Fruit fly (Drosophila melanogaster) whole organism, embryonic: ENCODE data around the gene CG4133.

Source experiments
- Atf3 ChIP-seq: fragments of 200-800 bp; sonication (Bioruptor generic); optimal IDR thresholded peaks from 3 replicates; lab custom pipeline; 2016; ENCODE audit warnings: missing biosample characterization, missing genetic modification characterization
- CG10274 ChIP-seq: fragments of 200-800 bp; sonication (Bioruptor generic); optimal IDR thresholded peaks from 3 replicates; lab custom pipeline; 2017; ENCODE audit warnings: missing biosample characterization, mild to moderate bottlenecking, missing genetic modification characterization
- CG11695 ChIP-seq: fragments of 200-800 bp; sonication (Bioruptor generic); IDR thresholded peaks from 3 replicates; pipeline ENCODE4 v1.3.6; 2022; ENCODE audit warnings: missing biosample characterization, missing genetic modification characterization
- CG12299 ChIP-seq: fragments of 200-800 bp; sonication (Bioruptor generic); optimal IDR thresholded peaks from 2 replicates; lab custom pipeline; 2018; ENCODE audit warnings: missing biosample characterization, mild to moderate bottlenecking, missing genetic modification characterization
- CG13296 ChIP-seq: fragments of 200-800 bp; sonication (Bioruptor generic); optimal IDR thresholded peaks from 3 replicates; lab custom pipeline; 2018; ENCODE audit warnings: missing biosample characterization, mild to moderate bottlenecking, missing genetic modification characterization
- CG14441 ChIP-seq: fragments of 200-800 bp; sonication (Bioruptor generic); IDR thresholded peaks from 2 replicates; pipeline ENCODE4 v1.3.6; 2022; ENCODE audit warnings: missing biosample characterization, missing genetic modification characterization
- CG15696 ChIP-seq: fragments of 200-800 bp; sonication (Bioruptor generic); optimal IDR thresholded peaks from 2 replicates; lab custom pipeline; 2019; ENCODE audit warnings: missing biosample characterization, mild to moderate bottlenecking, missing genetic modification characterization, moderate library complexity
- CG17361 ChIP-seq: fragments of 200-800 bp; sonication (Bioruptor generic); IDR thresholded peaks from 3 replicates; pipeline ENCODE4 v1.3.6; 2022; ENCODE audit warnings: missing biosample characterization, missing genetic modification characterization
- CG17385 ChIP-seq: fragments of 200-800 bp; sonication (Bioruptor generic); optimal IDR thresholded peaks from 3 replicates; lab custom pipeline; 2018; ENCODE audit warnings: missing biosample characterization, mild to moderate bottlenecking, missing genetic modification characterization
- CG17568 ChIP-seq: fragments of 200-800 bp; sonication (Bioruptor generic); optimal IDR thresholded peaks from 2 replicates; lab custom pipeline; 2018; ENCODE audit warnings: missing biosample characterization, mild to moderate bottlenecking, missing genetic modification characterization, moderate library complexity
- CG18011 ChIP-seq: fragments of 200-800 bp; sonication (Bioruptor generic); optimal IDR thresholded peaks from 2 replicates; lab custom pipeline; 2017; ENCODE audit warnings: missing biosample characterization, missing genetic modification characterization, mild to moderate bottlenecking, moderate library complexity, missing genotype
- CG18764 ChIP-seq: fragments of 200-800 bp; sonication (Bioruptor generic); optimal IDR thresholded peaks from 3 replicates; lab custom pipeline; 2016; ENCODE audit warnings: missing biosample characterization, missing genetic modification characterization
- CG2889 ChIP-seq: fragments of 200-800 bp; sonication (Bioruptor generic); IDR thresholded peaks from 3 replicates; pipeline ENCODE4 v1.3.6; 2022; ENCODE audit warnings: missing biosample characterization, missing genetic modification characterization
- CG30403 ChIP-seq: fragments of 200-800 bp; sonication (Bioruptor generic); optimal IDR thresholded peaks from 3 replicates; lab custom pipeline; 2016; ENCODE audit warnings: missing biosample characterization, missing genetic modification characterization
- CG32772 ChIP-seq: fragments of 200-800 bp; sonication (Bioruptor generic); IDR thresholded peaks from 2 replicates; pipeline ENCODE4 v1.3.6; 2022; ENCODE audit warnings: missing biosample characterization, missing genetic modification characterization
- CG33557 ChIP-seq: fragments of 200-800 bp; sonication (Bioruptor generic); optimal IDR thresholded peaks from 2 replicates; lab custom pipeline; 2019; ENCODE audit warnings: missing biosample characterization, mild to moderate bottlenecking, missing genetic modification characterization, moderate library complexity
- CG43689 ChIP-seq: fragments of 200-800 bp; sonication (Bioruptor generic); IDR thresholded peaks from 2 replicates; pipeline ENCODE4 v1.3.6; 2022; ENCODE audit warnings: missing biosample characterization, missing genetic modification characterization
- CG5180 ChIP-seq: fragments of 200-800 bp; sonication (Bioruptor generic); optimal IDR thresholded peaks from 3 replicates; lab custom pipeline; 2017; ENCODE audit warnings: missing biosample characterization, missing genetic modification characterization, mild to moderate bottlenecking, moderate library complexity, missing genetic modification reagents
- CG6765 ChIP-seq: fragments of 200-800 bp; sonication (Bioruptor generic); optimal IDR thresholded peaks from 3 replicates; lab custom pipeline; 2017; ENCODE audit warnings: missing biosample characterization, mild to moderate bottlenecking, missing genetic modification characterization
- CG7372 ChIP-seq: fragments of 200-800 bp; sonication (Bioruptor generic); IDR thresholded peaks from 2 replicates; pipeline ENCODE4 v1.3.6; 2022; ENCODE audit warnings: missing biosample characterization, missing genetic modification characterization
- CG8281 ChIP-seq: fragments of 200-800 bp; sonication (Bioruptor generic); optimal IDR thresholded peaks from 2 replicates; lab custom pipeline; 2018; ENCODE audit warnings: missing biosample characterization, mild to moderate bottlenecking, missing genetic modification characterization, moderate library complexity
- CG8388 ChIP-seq: fragments of 200-800 bp; sonication (Bioruptor generic); optimal IDR thresholded peaks from 2 replicates; lab custom pipeline; 2019; ENCODE audit warnings: missing biosample characterization, mild to moderate bottlenecking, missing genetic modification characterization, moderate library complexity
- CG9609 ChIP-seq: fragments of 200-800 bp; sonication (Bioruptor generic); optimal IDR thresholded peaks from 3 replicates; lab custom pipeline; 2016; ENCODE audit warnings: missing biosample characterization, missing genetic modification characterization
- CG9876 ChIP-seq: fragments of 200-800 bp; sonication (Bioruptor generic); optimal IDR thresholded peaks from 2 replicates; lab custom pipeline; 2016; ENCODE audit warnings: missing biosample characterization, missing genetic modification characterization
- Dad ChIP-seq: fragments of 200-800 bp; sonication (Bioruptor generic); optimal IDR thresholded peaks from 3 replicates; lab custom pipeline; 2016; ENCODE audit warnings: missing biosample characterization, missing genetic modification characterization
- Dp ChIP-seq: fragments of 200-800 bp; sonication (Bioruptor generic); optimal IDR thresholded peaks from 2 replicates; lab custom pipeline; 2018; ENCODE audit warnings: missing biosample characterization, mild to moderate bottlenecking, missing genetic modification characterization, moderate library complexity
- Fer1 ChIP-seq: fragments of 200-800 bp; sonication (Bioruptor generic); optimal IDR thresholded peaks from 2 replicates; lab custom pipeline; 2017; ENCODE audit warnings: missing biosample characterization, mild to moderate bottlenecking, missing genetic modification characterization
- HmgD ChIP-seq: fragments of 200-800 bp; sonication (Bioruptor generic); optimal IDR thresholded peaks from 3 replicates; lab custom pipeline; 2016; ENCODE audit warnings: missing biosample characterization, missing genetic modification characterization
- Lhr ChIP-seq: fragments of 200-800 bp; sonication (Bioruptor generic); optimal IDR thresholded peaks from 3 replicates; lab custom pipeline; 2017; ENCODE audit warnings: mild to moderate bottlenecking, missing biosample characterization, missing genetic modification reagents, missing genetic modification characterization
- NC2α ChIP-seq: fragments of 200-800 bp; sonication (Bioruptor generic); optimal IDR thresholded peaks from 2 replicates; lab custom pipeline; 2016; ENCODE audit warnings: missing biosample characterization, missing genetic modification characterization
- Nf-YA ChIP-seq: fragments of 200-800 bp; sonication (Bioruptor generic); IDR thresholded peaks from 2 replicates; pipeline ENCODE4 v1.3.6; 2022; ENCODE audit warnings: missing biosample characterization, missing genetic modification characterization
- Spps ChIP-seq: fragments of 200-800 bp; sonication (Bioruptor generic); optimal IDR thresholded peaks from 2 replicates; lab custom pipeline; 2018; ENCODE audit warnings: missing biosample characterization, mild to moderate bottlenecking, missing genetic modification characterization
- Ssrp ChIP-seq: fragments of 200-800 bp; sonication (Bioruptor generic); optimal IDR thresholded peaks from 2 replicates; lab custom pipeline; 2018; ENCODE audit warnings: missing biosample characterization, mild to moderate bottlenecking, missing genetic modification characterization, moderate library complexity
- TFAM ChIP-seq: fragments of 200-800 bp; sonication (Bioruptor generic); optimal IDR thresholded peaks from 2 replicates; lab custom pipeline; 2017; ENCODE audit warnings: missing biosample characterization, missing genetic modification characterization, inconsistent platforms
- YL-1 ChIP-seq: fragments of 200-800 bp; sonication (Bioruptor generic); optimal IDR thresholded peaks from 3 replicates; lab custom pipeline; 2017; ENCODE audit warnings: missing biosample characterization, mild to moderate bottlenecking, missing genetic modification characterization
- ab ChIP-seq: fragments of 200-800 bp; sonication (Bioruptor generic); optimal IDR thresholded peaks from 2 replicates; lab custom pipeline; 2016; ENCODE audit warnings: missing biosample characterization, missing genetic modification characterization
- al ChIP-seq: fragments of 200-800 bp; sonication (Bioruptor generic); IDR thresholded peaks from 2 replicates; pipeline ENCODE4 v1.3.6; 2022; ENCODE audit warnings: missing biosample characterization, missing genetic modification characterization
- ato ChIP-seq: fragments of 200-800 bp; sonication (Bioruptor generic); IDR thresholded peaks from 2 replicates; pipeline ENCODE4 v1.3.6; 2022; ENCODE audit warnings: missing biosample characterization, missing genetic modification characterization; ENCODE audit not compliant: partially characterized antibody
- da ChIP-seq: fragments of 200-800 bp; sonication (Bioruptor generic); optimal IDR thresholded peaks from 2 replicates; lab custom pipeline; 2016; ENCODE audit warnings: missing biosample characterization, missing genetic modification characterization
- esg ChIP-seq: fragments of 200-800 bp; sonication (Bioruptor generic); conservative IDR thresholded peaks from 2 replicates; pipeline ENCODE4 v1.3.6; 2022; ENCODE audit warnings: missing biosample characterization, missing genetic modification characterization
- ewg ChIP-seq: fragments of 200-800 bp; sonication (Bioruptor generic); optimal IDR thresholded peaks from 3 replicates; lab custom pipeline; 2017; ENCODE audit warnings: mild to moderate bottlenecking, missing biosample characterization, missing genetic modification reagents, missing genetic modification characterization
- eyg ChIP-seq: fragments of 200-800 bp; sonication (Bioruptor generic); optimal IDR thresholded peaks from 3 replicates; lab custom pipeline; 2016; ENCODE audit warnings: missing biosample characterization, missing genetic modification characterization
- fd96Cb ChIP-seq: fragments of 200-800 bp; sonication (Bioruptor generic); optimal IDR thresholded peaks from 2 replicates; lab custom pipeline; 2018; ENCODE audit warnings: missing biosample characterization, mild to moderate bottlenecking, missing genetic modification characterization, moderate library complexity
- nau ChIP-seq: fragments of 200-800 bp; sonication (Bioruptor generic); optimal IDR thresholded peaks from 3 replicates; lab custom pipeline; 2017; ENCODE audit warnings: missing biosample characterization, mild to moderate bottlenecking, missing genetic modification characterization, missing genetic modification reagents
- otp ChIP-seq: fragments of 200-800 bp; sonication (Bioruptor generic); IDR thresholded peaks from 3 replicates; pipeline ENCODE4, ENCODE4 v1.3.6; 2022; ENCODE audit warnings: missing biosample characterization, missing genetic modification characterization
- peb ChIP-seq: fragments of 200-800 bp; sonication (Bioruptor generic); IDR thresholded peaks from 2 replicates; pipeline ENCODE4 v1.3.6; 2022; ENCODE audit warnings: missing biosample characterization, missing genetic modification characterization
- sna ChIP-seq: fragments of 200-800 bp; sonication (Bioruptor generic); IDR thresholded peaks from 2 replicates; pipeline ENCODE4 v1.3.6; 2022; ENCODE audit warnings: missing biosample characterization, missing genetic modification characterization; ENCODE audit not compliant: partially characterized antibody
- stwl ChIP-seq: fragments of 200-800 bp; sonication (Bioruptor generic); optimal IDR thresholded peaks from 3 replicates; lab custom pipeline; 2018; ENCODE audit warnings: missing biosample characterization, mild to moderate bottlenecking, missing genetic modification characterization, moderate library complexity
- sug ChIP-seq: fragments of 200-800 bp; optimal IDR thresholded peaks from 2 replicates; lab custom pipeline; 2019; ENCODE audit warnings: missing biosample characterization, mild to moderate bottlenecking, missing genetic modification characterization, moderate library complexity
- zen2 ChIP-seq: fragments of 200-800 bp; sonication (Bioruptor generic); IDR thresholded peaks from 3 replicates; pipeline ENCODE4 v1.3.6; 2022; ENCODE audit warnings: missing biosample characterization, missing genetic modification characterization; ENCODE audit not compliant: partially characterized antibody

Gene CG4133

dm6 chr2L:472073-472590 lies 16.8 kb downstream of the CG4133 start, which contains the start of gene CG4297 (continued):
- TF ChIP-seq Lhr (peak; percentile 76), esg (GFP tag; lab: Robert Waterston, UW) (no peak), sna (no peak), otp (GFP tag; lab: Robert Waterston, UW) (no peak), CG6765 (peak; percentile 90), CG5180 (GFP tag; lab: Kevin White, UChicago) (peak; percentile 84), CG15696 (tag; lab: Kevin White, UChicago) (peak; percentile 59), CG9609 (GFP tag; lab: Kevin White, UChicago) (peak; percentile 94), CG8388 (GFP tag; lab: Kevin White, UChicago) (peak; percentile 89), CG33557 (GFP tag; lab: Kevin White, UChicago) (peak; percentile 55), Atf3 (peak; percentile 92), CG17568 (peak; percentile 88), HmgD (GFP tag; lab: Kevin White, UChicago) (peak; percentile 87), YL-1 (GFP tag; lab: Kevin White, UChicago) (peak; percentile 43), da (peak; percentile 78), al (no peak), NC2α (GFP tag; lab: Kevin White, UChicago) (peak; percentile 88), zen2 (GFP tag; lab: Robert Waterston, UW) (no peak), CG9876 (GFP tag; lab: Kevin White, UChicago) (peak; percentile 88), Nf-YA (GFP tag; lab: Robert Waterston, UW) (no peak), nau (GFP tag; lab: Kevin White, UChicago) (peak; percentile 95), Dp (no peak), Fer1 (GFP tag; lab: Kevin White, UChicago) (peak; percentile 94), TFAM (GFP tag; lab: Kevin White, UChicago) (peak; percentile 74), CG17385 (GFP tag; lab: Kevin White, UChicago) (peak; percentile 86), ab (GFP tag; lab: Kevin White, UChicago) (peak; percentile 81), CG43689 (GFP tag; lab: Robert Waterston, UW) (no peak), CG7372 (GFP tag; lab: Robert Waterston, UW) (no peak), ewg (GFP tag; lab: Kevin White, UChicago) (peak; percentile 85), CG17361 (GFP tag; lab: Robert Waterston, UW) (no peak), CG30403 (GFP tag; lab: Kevin White, UChicago) (peak; percentile 94), CG2889 (GFP tag; lab: Robert Waterston, UW) (no peak), CG18011 (GFP tag; lab: Kevin White, UChicago) (peak; percentile 75), CG13296 (GFP tag; lab: Kevin White, UChicago) (peak; percentile 94), CG32772 (no peak), CG8281 (tag; lab: Kevin White, UChicago) (peak; percentile 78), CG11695 (no peak), Dad (GFP tag; lab: Kevin White, UChicago) (peak; percentile 94), eyg (GFP tag; lab: Kevin White, UChicago) (peak; percentile 91), peb (GFP tag; lab: Robert Waterston, UW) (no peak), sug (tag; lab: Kevin White, UChicago) (peak; percentile 91), stwl (no peak), CG18764 (GFP tag; lab: Kevin White, UChicago) (peak; percentile 90), CG12299 (tag; lab: Kevin White, UChicago) (peak; percentile 90), Spps (tag; lab: Kevin White, UChicago) (peak; percentile 70), fd96Cb (tag; lab: Kevin White, UChicago) (peak; percentile 91), Ssrp (peak; percentile 87), CG10274 (GFP tag; lab: Kevin White, UChicago) (peak; percentile 83), CG14441 (no peak), ato (GFP tag; lab: Robert Waterston, UW) (no peak)
